Worm (Caenorhabditis elegans): ENCODE data around the gene sto-4.

The sto-4 gene

ce11 chrX:11623442-11623841 is 20.5 kb upstream of the sto-4 start:
- no peak for TF ChIP-seq mab-5 (tag; optimal IDR thresholded peaks at IDR 0.05)
- TF ChIP-seq drap-1 (GFP tag; optimal IDR thresholded peaks at IDR 0.05): no peak
- TF ChIP-seq unc-120 (tag; optimal IDR thresholded peaks at IDR 0.05; ENCODE audit: poor library complexity, severe bottlenecking): no peak
- TF ChIP-seq elt-1 (tag; optimal IDR thresholded peaks at IDR 0.05; ENCODE audit: borderline replicate concordance, insufficient read depth): no peak
- no peak for TF ChIP-seq nhr-12 (tag; optimal IDR thresholded peaks at IDR 0.05)
- no peak for TF ChIP-seq flh-1 (GFP tag; optimal IDR thresholded peaks at IDR 0.05)
- TF ChIP-seq ceh-83 (GFP tag; optimal IDR thresholded peaks at IDR 0.05): no peak

- TF ChIP-seq flh-1 (GFP tag; optimal IDR thresholded peaks at IDR 0.05) (no peak), blmp-1 (tag; optimal IDR thresholded peaks at IDR 0.05) (no peak), pha-4 (tag; optimal IDR thresholded peaks at IDR 0.05) (no peak), elt-3 (tag; optimal IDR thresholded peaks at IDR 0.05) (no peak), snpc-4 (tag; optimal IDR thresholded peaks at IDR 0.05) (no peak), ham-2 (GFP tag; optimal IDR thresholded peaks at IDR 0.05) (no peak), sem-2 (GFP tag; optimal IDR thresholded peaks at IDR 0.05) (no peak), ceh-83 (GFP tag; optimal IDR thresholded peaks at IDR 0.05) (no peak), mls-2 (tag; optimal IDR thresholded peaks at IDR 0.05) (no peak), ceh-39 (tag; optimal IDR thresholded peaks at IDR 0.05) (no peak), ceh-43 (GFP tag; optimal IDR thresholded peaks at IDR 0.05) (no peak)
These were observed 19.3 kb upstream of the sto-4 start for ce11 chrX:11624621-11625020.

DNA sequence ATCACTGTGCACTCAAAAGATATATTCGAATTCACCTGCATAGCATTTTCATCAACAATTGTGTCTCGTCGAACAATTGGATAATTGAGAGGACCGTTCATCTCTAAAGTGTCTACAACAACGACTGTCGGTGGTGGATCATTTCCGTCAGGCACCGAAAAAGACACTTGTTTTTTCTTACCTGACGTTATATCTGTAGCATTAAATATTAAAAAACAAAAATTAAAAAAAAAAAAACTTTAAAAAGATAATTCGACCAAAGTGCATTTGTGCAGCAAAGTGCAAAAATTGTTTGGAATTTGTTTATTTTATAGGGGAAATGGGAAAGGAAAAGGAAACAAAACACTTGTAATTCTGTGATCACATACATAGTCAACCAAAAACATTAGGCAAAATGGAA is 16.9 kb upstream of the sto-4 start, which contains the start of gene twk-44:
twk-44 (minus strand) TSS at position 101 of the 400 bp plus-strand sequence.
- no peak for TF ChIP-seq mab-5 (tag; optimal IDR thresholded peaks at IDR 0.05)
- TF ChIP-seq unc-62 (GFP tag; optimal IDR thresholded peaks at IDR 0.05): no peak
- no peak for TF ChIP-seq mls-2 (tag; optimal IDR thresholded peaks at IDR 0.05)
- no peak for TF ChIP-seq nhr-28 (tag; optimal IDR thresholded peaks at IDR 0.05)
- no peak for TF ChIP-seq ham-2 (GFP tag; optimal IDR thresholded peaks at IDR 0.05)
- TF ChIP-seq hlh-1 (tag; optimal IDR thresholded peaks at IDR 0.05): no peak
- no peak for TF ChIP-seq drap-1 (GFP tag; optimal IDR thresholded peaks at IDR 0.05)
- no peak for TF ChIP-seq mep-1 (tag; optimal IDR thresholded peaks at IDR 0.05)
- no peak for TF ChIP-seq ces-1 (GFP tag; optimal IDR thresholded peaks at IDR 0.05)

DNA sequence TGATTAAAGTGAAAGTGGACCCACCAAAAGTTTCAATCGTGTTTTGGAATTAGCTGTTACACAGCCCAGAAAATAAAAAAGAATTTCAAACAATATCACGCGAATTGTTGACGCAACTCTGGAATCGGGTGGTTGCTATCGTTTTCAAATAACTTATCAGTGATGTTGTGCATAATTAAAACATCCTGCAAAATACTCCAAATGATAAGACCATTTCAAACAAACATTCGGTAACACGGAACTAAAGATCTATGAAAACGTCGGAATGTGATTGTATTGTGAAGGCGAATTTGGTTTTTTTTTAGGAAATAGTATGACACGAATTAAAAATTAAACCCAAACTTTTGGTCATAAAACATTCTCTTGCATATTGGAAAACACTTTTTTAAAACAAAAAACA is 15.3 kb upstream of the sto-4 start, which contains the start of gene spp-30:
spp-30 (minus strand) TSS at position 101 of the 400 bp plus-strand sequence.
- no peak for TF ChIP-seq nhr-28 (tag; optimal IDR thresholded peaks at IDR 0.05)
- TF ChIP-seq flh-1 (GFP tag; optimal IDR thresholded peaks at IDR 0.05): no peak

ce11 chrX:11630499-11630898 is 13.4 kb upstream of the sto-4 start:
- TF ChIP-seq ces-1 (GFP tag; optimal IDR thresholded peaks at IDR 0.05): peak; percentile 89
- TF ChIP-seq pha-4 (tag; optimal IDR thresholded peaks at IDR 0.05): no peak

DNA sequence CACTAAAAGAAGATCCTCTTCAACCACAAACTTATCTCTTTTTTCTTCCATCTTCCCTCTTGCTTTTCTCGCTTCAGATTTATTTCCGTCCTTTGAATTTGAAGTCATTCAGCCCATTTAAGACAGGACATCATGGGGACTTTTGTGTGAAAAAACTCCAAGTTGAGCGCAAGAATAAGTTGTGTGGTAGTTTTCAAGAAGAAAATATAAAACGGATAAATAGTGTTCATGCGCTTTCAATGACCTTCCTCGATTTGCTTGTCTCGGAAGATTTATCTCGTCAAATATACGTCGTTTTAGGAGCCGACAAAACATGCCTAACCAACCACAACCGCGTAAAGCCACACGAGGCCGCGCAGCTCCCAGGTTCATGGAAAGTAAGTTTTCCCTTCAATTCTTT is 11.8 kb upstream of the sto-4 start, which contains the start of gene sto-6:
sto-6 (plus strand) TSS at position 301 of the 400 bp plus-strand sequence.
- TF ChIP-seq blmp-1 (tag; optimal IDR thresholded peaks at IDR 0.05) (no peak), nhr-28 (tag; optimal IDR thresholded peaks at IDR 0.05) (no peak), snpc-4 (tag; optimal IDR thresholded peaks at IDR 0.05) (no peak)

DNA sequence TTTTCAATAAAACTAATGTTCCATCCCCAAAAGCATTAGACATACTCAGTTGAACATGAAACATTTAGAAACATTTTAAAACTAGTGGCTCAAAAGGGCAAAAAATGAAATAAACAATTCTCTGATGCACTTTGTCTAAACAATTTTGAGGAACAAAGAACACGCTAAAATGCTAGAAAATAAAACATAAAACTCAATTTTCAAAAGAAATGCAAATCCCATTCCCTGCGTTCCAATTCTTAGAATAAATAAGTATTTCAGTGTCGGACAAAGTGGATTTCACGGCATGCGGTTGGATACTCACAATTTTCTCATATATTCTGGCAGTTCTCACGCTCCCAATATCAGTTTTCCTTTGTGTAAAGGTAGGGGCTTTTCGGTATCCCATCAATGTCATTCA is 10.6 kb upstream of the sto-4 start:
- TF ChIP-seq hlh-1 (tag; optimal IDR thresholded peaks at IDR 0.05) (no peak), ces-1 (GFP tag; optimal IDR thresholded peaks at IDR 0.05) (peak; percentile 33)

DNA sequence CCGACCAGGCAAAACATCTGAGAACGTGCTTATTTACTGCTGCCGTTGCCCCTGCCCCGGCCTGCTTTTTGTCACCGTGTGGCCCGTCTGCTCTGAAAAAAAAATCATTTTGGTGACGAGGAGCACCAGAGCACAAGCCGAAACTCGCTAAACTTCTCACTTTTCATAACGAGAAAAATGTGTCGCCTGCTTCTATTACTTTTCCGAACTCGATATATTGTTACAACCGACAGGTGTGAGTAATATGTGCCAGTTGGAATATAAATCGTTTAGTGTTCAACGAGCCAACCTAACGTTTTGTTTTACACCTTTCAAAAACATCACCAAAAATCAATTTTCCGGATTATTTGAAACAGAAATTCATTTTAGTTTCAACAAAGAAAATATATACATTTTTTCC is 6.2 kb upstream of the sto-4 start:
- TF ChIP-seq cnd-1 (tag; optimal IDR thresholded peaks at IDR 0.05) (no peak), hlh-1 (tag; optimal IDR thresholded peaks at IDR 0.05) (peak; percentile 27)

DNA sequence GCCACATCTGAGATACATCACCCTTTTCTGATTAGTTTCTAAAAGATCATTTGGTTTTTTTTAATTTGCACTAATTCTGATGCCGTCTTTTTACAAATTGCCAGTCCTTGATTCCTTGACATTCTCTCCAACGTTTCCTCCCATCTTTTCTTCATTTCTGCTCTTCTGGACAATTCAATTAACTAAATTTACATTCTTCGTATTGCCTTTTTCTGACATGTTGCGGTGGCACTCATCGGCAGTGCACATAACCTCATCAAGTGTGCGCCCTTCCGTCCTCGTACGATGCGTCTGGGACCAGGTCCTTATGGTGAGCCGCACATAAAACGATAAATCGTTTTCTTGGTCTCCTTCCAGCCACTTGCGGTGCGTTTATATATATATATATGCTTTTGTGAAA is 4.9 kb upstream of the sto-4 start:
- TF ChIP-seq zip-8 (tag; optimal IDR thresholded peaks at IDR 0.05) (no peak), ces-1 (GFP tag; optimal IDR thresholded peaks at IDR 0.05) (peak; percentile 98)
